Fruit fly (Drosophila melanogaster) whole organism, wandering third instar larva: ENCODE measurements around the gene CG33510.

Experiments used
- Dfd ChIP-seq: fragments of >200 bp; optimal IDR thresholded peaks from 2 replicates; lab custom pipeline; 2017; ENCODE audit warnings: missing biosample characterization, missing genetic modification characterization
- OdsH ChIP-seq: fragments of 200-800 bp; sonication (Bioruptor generic); optimal IDR thresholded peaks from 2 replicates; lab custom pipeline; 2016; ENCODE audit warnings: missing biosample characterization, mild to moderate bottlenecking, missing genetic modification characterization
- dsf ChIP-seq: sonication (Bioruptor generic); optimal IDR thresholded peaks from 2 replicates; lab custom pipeline; 2016; ENCODE audit warnings: missing biosample characterization, missing genetic modification characterization, borderline replicate concordance
- psq ChIP-seq: fragments of 200-800 bp; sonication (Bioruptor generic); optimal IDR thresholded peaks from 3 replicates; lab custom pipeline; 2017; ENCODE audit warnings: missing biosample characterization, mild to moderate bottlenecking, missing genetic modification characterization, moderate library complexity
- usp ChIP-seq: fragments of >200 bp; optimal IDR thresholded peaks from 2 replicates; lab custom pipeline; 2017; ENCODE audit warnings: missing biosample characterization, missing genetic modification characterization

DNA sequence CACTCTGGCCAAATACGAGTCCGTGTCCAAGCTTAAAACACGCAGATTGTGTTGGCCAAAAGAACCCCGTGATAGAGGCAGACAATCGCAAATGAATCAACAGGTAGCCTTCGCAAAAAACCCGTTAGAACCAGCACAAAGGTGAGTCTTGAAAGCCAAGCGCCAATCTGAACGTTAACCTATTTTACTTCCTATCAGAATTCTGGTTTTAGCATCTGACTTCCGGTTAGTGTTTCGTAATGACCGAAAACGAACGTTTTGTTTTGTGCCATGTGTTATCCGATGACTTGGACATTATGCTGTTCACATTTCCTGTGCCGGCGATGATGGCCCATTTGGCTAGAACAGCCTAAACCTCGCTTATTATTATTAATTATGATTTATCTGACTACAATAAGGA, 11.7 kb downstream of the CG33510 start:
- TF ChIP-seq psq (no peak), usp (GFP tag; lab: Kevin White, UChicago) (no peak), Dfd (GFP tag; lab: Kevin White, UChicago) (no peak), OdsH (no peak), dsf (GFP tag; lab: Kevin White, UChicago) (no peak)
